Fruit fly (Drosophila melanogaster) whole organism, pupa: ENCODE measurements around the gene ICA69.

Source experiments
- CG10348 ChIP-seq: fragments of 200-800 bp; sonication (Bioruptor generic); IDR thresholded peaks from 2 replicates; pipeline ENCODE4 v1.3.6; 2022; ENCODE audit warnings: missing biosample characterization, missing genetic modification characterization
- CG14655 ChIP-seq: fragments of 200-800 bp; sonication (Bioruptor generic); optimal IDR thresholded peaks from 3 replicates; lab custom pipeline; 2017; ENCODE audit warnings: mild to moderate bottlenecking, missing biosample characterization, missing genetic modification reagents, missing genetic modification characterization
- CG15710 ChIP-seq: fragments of 200-800 bp; sonication (Bioruptor generic); optimal IDR thresholded peaks from 2 replicates; lab custom pipeline; 2018; ENCODE audit warnings: missing biosample characterization, mild to moderate bottlenecking, missing genetic modification characterization, moderate library complexity
- CG34367 ChIP-seq: fragments of 200-800 bp; sonication (Bioruptor generic); optimal IDR thresholded peaks from 2 replicates; lab custom pipeline; 2018; ENCODE audit warnings: missing biosample characterization, mild to moderate bottlenecking, missing genetic modification characterization
- CG8301 ChIP-seq: fragments of 200-800 bp; sonication (Bioruptor generic); optimal IDR thresholded peaks from 2 replicates; lab custom pipeline; 2018; ENCODE audit warnings: missing biosample characterization, mild to moderate bottlenecking, missing genetic modification characterization
- CG9948 ChIP-seq: fragments of 200-800 bp; sonication (Bioruptor generic); optimal IDR thresholded peaks from 2 replicates; lab custom pipeline; 2018; ENCODE audit warnings: missing biosample characterization, mild to moderate bottlenecking, missing genetic modification characterization, moderate library complexity
- EcR ChIP-seq: fragments of 200-800 bp; sonication (Bioruptor generic); optimal IDR thresholded peaks from 3 replicates; lab custom pipeline; 2019; ENCODE audit warnings: missing biosample characterization, missing genetic modification characterization, mild to moderate bottlenecking, moderate library complexity, missing genetic modification reagents
- Ets98B ChIP-seq: fragments of 200-800 bp; sonication (Bioruptor generic); IDR thresholded peaks from 2 replicates; pipeline ENCODE4 v1.3.6; 2022; ENCODE audit warnings: missing biosample characterization, missing genetic modification characterization
- Pif1A ChIP-seq: fragments of 200-800 bp; sonication (Bioruptor generic); optimal IDR thresholded peaks from 3 replicates; lab custom pipeline; 2016; ENCODE audit warnings: missing biosample characterization, missing genetic modification characterization
- Pif1B ChIP-seq: fragments of 200-800 bp; sonication (Bioruptor generic); optimal IDR thresholded peaks from 3 replicates; lab custom pipeline; 2016; ENCODE audit warnings: missing biosample characterization, missing genetic modification characterization
- gl ChIP-seq: fragments of 200-800 bp; sonication (Bioruptor generic); optimal IDR thresholded peaks from 2 replicates; lab custom pipeline; 2018; ENCODE audit warnings: missing biosample characterization, mild to moderate bottlenecking, missing genetic modification characterization

DNA sequence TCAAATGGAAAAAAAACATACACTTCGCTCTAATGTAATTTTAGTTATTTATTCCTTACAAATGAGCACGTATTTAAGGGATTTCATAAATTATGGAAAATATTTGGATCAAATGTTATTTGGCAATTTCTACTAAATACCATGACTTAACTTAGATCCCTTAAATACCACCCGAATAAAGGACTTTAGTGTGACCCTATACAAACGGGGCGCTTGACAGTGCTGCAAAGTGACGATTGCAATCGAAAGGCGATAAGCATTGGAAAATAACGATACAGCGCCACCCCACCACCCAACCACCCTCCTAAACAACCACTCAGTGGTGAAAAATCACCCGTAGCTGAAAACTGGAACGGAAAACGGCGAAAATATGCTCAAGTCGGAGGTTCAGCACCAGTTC is at the start of gene ICA69:
- no peak for TF ChIP-seq CG10348 (GFP tag; lab: Robert Waterston, UW)
- TF ChIP-seq Pif1B (GFP tag; lab: Kevin White, UChicago): no peak
- no peak for TF ChIP-seq Pif1A
- no peak for TF ChIP-seq gl
- no peak for TF ChIP-seq CG8301 (tag; lab: Kevin White, UChicago)
- TF ChIP-seq Ets98B (GFP tag; lab: Robert Waterston, UW): no peak
- no peak for TF ChIP-seq CG34367 (tag; lab: Kevin White, UChicago)
- no peak for TF ChIP-seq EcR
- TF ChIP-seq CG9948 (tag; lab: Kevin White, UChicago): no peak
- no peak for TF ChIP-seq CG14655 (GFP tag; lab: Kevin White, UChicago)
- TF ChIP-seq CG15710 (tag; lab: Kevin White, UChicago): no peak
